Fruit fly (Drosophila melanogaster): ENCODE results near the gene CG8745.

DNA sequence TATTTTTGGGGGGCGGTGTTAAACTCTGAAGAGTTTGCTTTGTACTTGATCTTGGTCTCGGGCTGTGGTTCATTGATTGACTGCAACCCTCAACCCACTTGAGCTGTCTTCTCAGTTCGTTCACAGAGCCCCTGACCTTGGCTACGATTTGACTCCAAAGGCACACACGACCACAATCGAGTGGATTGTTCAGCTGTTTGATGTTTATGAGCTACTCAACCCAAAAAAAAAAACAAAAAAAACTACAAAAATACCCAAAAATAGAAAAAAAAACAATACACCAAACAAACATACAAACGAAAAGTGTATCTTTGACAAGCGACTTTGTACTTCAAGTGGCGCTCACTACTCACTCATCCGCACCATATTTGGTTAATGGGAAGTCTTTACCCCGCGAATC is 47.9 kb upstream of the CG8745 start:
- TF ChIP-seq h (optimal IDR thresholded peaks at IDR 0.05) (no peak), psq (optimal IDR thresholded peaks at IDR 0.05) (no peak)

Measured in Kc167 (cell line).